Fruit fly (Drosophila melanogaster) whole organism, prepupa: ENCODE results near the gene Nsun5.

ENCODE experiments used
- Hr4 ChIP-seq: fragments of 200-800 bp; sonication (Bioruptor generic); optimal IDR thresholded peaks from 3 replicates; lab custom pipeline; 2016; ENCODE audit warnings: missing biosample characterization, missing genetic modification characterization
- dsx ChIP-seq: fragments of 200-800 bp; optimal IDR thresholded peaks from 3 replicates; lab custom pipeline; 2019; ENCODE audit warnings: missing biosample characterization, mild to moderate bottlenecking, missing genetic modification characterization, moderate library complexity; ENCODE audit not compliant: poor library complexity, severe bottlenecking
- fkh ChIP-seq: fragments of 200-800 bp; sonication (Bioruptor generic); optimal IDR thresholded peaks from 3 replicates; lab custom pipeline; 2017; ENCODE audit warnings: missing biosample characterization, mild to moderate bottlenecking, missing genetic modification characterization, moderate library complexity

DNA sequence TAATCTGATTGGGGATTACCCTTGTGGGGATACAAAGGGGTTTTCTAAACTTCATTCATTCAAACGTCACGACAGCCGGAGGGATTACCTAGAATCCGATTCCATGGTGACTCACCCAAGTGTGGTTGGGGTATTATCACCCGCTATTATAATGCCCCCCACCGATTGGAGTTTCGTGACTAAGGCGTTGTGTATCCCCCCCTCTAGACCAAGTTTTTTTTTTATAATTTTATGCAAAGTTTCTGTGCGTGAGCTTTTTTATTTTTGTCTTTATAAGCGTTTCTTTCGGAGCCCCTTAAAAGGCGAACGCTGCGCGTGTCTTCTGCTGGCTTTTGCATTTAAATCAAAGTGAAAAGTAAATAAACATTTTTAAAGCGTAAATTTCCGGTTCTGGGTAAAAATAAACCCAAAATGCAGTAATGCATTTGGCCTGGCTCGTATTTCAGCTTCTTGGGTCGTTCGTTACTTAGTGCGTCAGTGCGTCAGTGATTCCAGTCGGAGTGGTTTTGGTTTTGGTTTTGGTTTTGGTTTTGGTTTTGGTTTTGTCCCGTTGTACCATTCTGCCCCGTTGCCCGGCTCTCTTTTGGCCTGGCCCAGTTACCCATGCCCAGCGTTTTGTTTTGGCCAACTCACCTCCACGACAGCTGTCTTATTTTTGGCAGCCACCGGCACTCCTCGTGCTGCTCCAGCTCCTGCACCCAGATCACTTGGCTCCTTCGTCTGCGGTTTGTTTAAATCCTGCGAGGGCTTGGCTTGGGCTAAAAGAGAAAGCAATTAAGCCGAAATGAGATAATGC is 11.0 kb downstream of the Nsun5 start:
- TF ChIP-seq dsx (GFP tag; lab: Kevin White, UChicago) (no peak), fkh (GFP tag; lab: Kevin White, UChicago) (no peak), Hr4 (GFP tag; lab: Kevin White, UChicago) (no peak)
